Worm (Caenorhabditis elegans) whole organism, young adult: Measurements from ENCODE around the gene Y44A6C.1.
A peak's percentile ranks its signal among the peaks of the same experiment; 100 is the strongest.

Source experiments
- B0019.2 ChIP-seq: fragments of 200-800 bp; sonication (Bioruptor generic); conservative IDR thresholded peaks from 2 replicates; pipeline ENCODE4 v1.3.6; 2022; ENCODE audit warnings: missing genetic modification reagents, missing genetic modification characterization, missing compliant biosample characterization
- B0261.1 ChIP-seq: sonication (generic microtip); optimal IDR thresholded peaks from 2 replicates; lab custom pipeline; 2016; ENCODE audit warnings: mild to moderate bottlenecking, missing genetic modification characterization, moderate library complexity, missing compliant biosample characterization
- B0336.3 ChIP-seq: fragments of 200-800 bp; sonication (Bioruptor generic); IDR thresholded peaks from 2 replicates; pipeline ENCODE4 v1.3.6; 2022; ENCODE audit warnings: missing genetic modification characterization, missing compliant biosample characterization
- C06A6.2 ChIP-seq: fragments of 200-800 bp; sonication (Bioruptor generic); conservative IDR thresholded peaks from 2 replicates; pipeline ENCODE4 v1.3.6; 2022; ENCODE audit warnings: missing genetic modification characterization, missing compliant biosample characterization
- C17E4.6 ChIP-seq: fragments of 200-800 bp; sonication (Bioruptor generic); IDR thresholded peaks from 2 replicates; pipeline ENCODE4 v1.3.6; 2022; ENCODE audit warnings: missing genetic modification reagents, missing genetic modification characterization, missing compliant biosample characterization
- F33H1.4 ChIP-seq: fragments of 200-800 bp; sonication (Bioruptor generic); IDR thresholded peaks from 2 replicates; pipeline ENCODE4 v1.3.6; 2022; ENCODE audit warnings: missing genetic modification reagents, missing genetic modification characterization, missing compliant biosample characterization
- F39B2.1 ChIP-seq: fragments of 200-800 bp; sonication (Bioruptor generic); IDR thresholded peaks from 2 replicates; pipeline ENCODE4 v1.3.6; 2022; ENCODE audit warnings: missing genetic modification reagents, missing genetic modification characterization, missing compliant biosample characterization
- F55B11.4 ChIP-seq: sonication (generic microtip); optimal IDR thresholded peaks from 2 replicates; lab custom pipeline; 2016; ENCODE audit warnings: missing compliant biosample characterization, missing genetic modification characterization, borderline replicate concordance; ENCODE audit not compliant: insufficient read depth
- F57C9.4 ChIP-seq: sonication (generic microtip); optimal IDR thresholded peaks from 2 replicates; lab custom pipeline; 2017; ENCODE audit warnings: mild to moderate bottlenecking, missing genetic modification characterization, missing compliant biosample characterization
- akir-1 ChIP-seq: fragments of 200-800 bp; sonication (Bioruptor generic); optimal IDR thresholded peaks from 2 replicates; lab custom pipeline; 2018; ENCODE audit warnings: mild to moderate bottlenecking, missing genetic modification characterization, moderate library complexity, missing compliant biosample characterization
- ama-1 ChIP-seq, 3 experiments: fragments of 150-350 bp in 1 of 3; sonication (generic microtip) in 2 of 3; optimal IDR thresholded peaks; 2 replicates each; lab custom pipeline; 2014 to 2018; ENCODE audit warnings: missing biosample characterization in 2 of 3, missing genetic modification characterization in 2 of 3, missing genetic modification reagents in 2 of 3
- aptf-2 ChIP-seq: fragments of 200-800 bp; sonication (Bioruptor generic); conservative IDR thresholded peaks from 2 replicates; pipeline ENCODE4 v1.3.6; 2022; ENCODE audit warnings: missing genetic modification reagents, missing genetic modification characterization, missing compliant biosample characterization
- aptf-3 ChIP-seq: fragments of 200-800 bp; sonication (Bioruptor generic); IDR thresholded peaks from 2 replicates; pipeline ENCODE4 v1.3.6; 2022; ENCODE audit warnings: missing genetic modification characterization, missing compliant biosample characterization
- ccch-3 ChIP-seq: fragments of 200-800 bp; sonication (Bioruptor generic); optimal IDR thresholded peaks from 2 replicates; lab custom pipeline; 2018; ENCODE audit warnings: mild to moderate bottlenecking, missing genetic modification characterization, missing compliant biosample characterization
- ceh-100 ChIP-seq: fragments of 200-800 bp; sonication (Bioruptor generic); IDR thresholded peaks from 2 replicates; pipeline ENCODE4 v1.3.6; 2022; ENCODE audit warnings: missing genetic modification reagents, missing genetic modification characterization, missing compliant biosample characterization
- ceh-27 ChIP-seq: fragments of 200-800 bp; sonication (Bioruptor generic); optimal IDR thresholded peaks from 2 replicates; lab custom pipeline; 2018; ENCODE audit warnings: mild to moderate bottlenecking, missing genetic modification characterization, moderate library complexity, missing compliant biosample characterization
- ceh-79 ChIP-seq: sonication (generic microtip); optimal IDR thresholded peaks from 2 replicates; lab custom pipeline; 2017; ENCODE audit warnings: mild to moderate bottlenecking, missing genetic modification characterization, missing compliant biosample characterization
- ceh-91 ChIP-seq: fragments of 200-800 bp; sonication (Bioruptor generic); IDR thresholded peaks from 2 replicates; pipeline ENCODE4 v1.3.6; 2022; ENCODE audit warnings: missing genetic modification reagents, missing genetic modification characterization, missing compliant biosample characterization
- hlh-26 ChIP-seq: fragments of 200-800 bp; sonication (Bioruptor generic); conservative IDR thresholded peaks from 2 replicates; pipeline ENCODE4 v1.3.6; 2022; ENCODE audit warnings: missing genetic modification reagents, missing genetic modification characterization, missing compliant biosample characterization
- hmg-1.2 ChIP-seq: fragments of 200-800 bp; sonication (Bioruptor generic); IDR thresholded peaks from 2 replicates; pipeline ENCODE4 v1.3.6; 2022; ENCODE audit warnings: missing genetic modification reagents, missing genetic modification characterization, missing compliant biosample characterization
- hmg-20 ChIP-seq: fragments of 200-800 bp; sonication (Bioruptor generic); IDR thresholded peaks from 2 replicates; pipeline ENCODE4 v1.3.6; 2022; ENCODE audit warnings: missing genetic modification reagents, missing genetic modification characterization, missing compliant biosample characterization
- let-526 ChIP-seq: fragments of 200-800 bp; sonication (Bioruptor generic); IDR thresholded peaks from 2 replicates; pipeline ENCODE4 v1.3.6; 2022; ENCODE audit warnings: missing genetic modification reagents, missing genetic modification characterization, missing compliant biosample characterization
- lir-1 ChIP-seq: fragments of 200-800 bp; sonication (Bioruptor generic); conservative IDR thresholded peaks from 2 replicates; pipeline ENCODE4 v1.3.6; 2022; ENCODE audit warnings: missing genetic modification reagents, missing genetic modification characterization, missing compliant biosample characterization
- lsy-27 ChIP-seq: sonication (generic microtip); optimal IDR thresholded peaks from 2 replicates; lab custom pipeline; 2017; ENCODE audit warnings: missing genetic modification characterization, mild to moderate bottlenecking, missing compliant biosample characterization, antibody characterized with exemption, missing genotype, borderline replicate concordance; ENCODE audit not compliant: insufficient read depth
- mcd-1 ChIP-seq: fragments of 200-800 bp; sonication (Bioruptor generic); IDR thresholded peaks from 2 replicates; pipeline ENCODE4 v1.3.6; 2022; ENCODE audit warnings: missing genetic modification reagents, missing genetic modification characterization, missing compliant biosample characterization
- mel-28 ChIP-seq: sonication (generic microtip); optimal IDR thresholded peaks from 2 replicates; lab custom pipeline; 2016; ENCODE audit warnings: borderline replicate concordance, mild to moderate bottlenecking, missing genetic modification characterization, missing compliant biosample characterization
- nfya-2 ChIP-seq: fragments of 200-800 bp; sonication (Bioruptor generic); IDR thresholded peaks from 2 replicates; pipeline ENCODE4 v1.3.6; 2022; ENCODE audit warnings: missing genetic modification reagents, missing genetic modification characterization, missing compliant biosample characterization
- pbrm-1 ChIP-seq: fragments of 200-800 bp; sonication (Bioruptor generic); IDR thresholded peaks from 2 replicates; pipeline ENCODE4 v1.3.6; 2022; ENCODE audit warnings: missing genetic modification reagents, missing genetic modification characterization, missing compliant biosample characterization
- rec-8 ChIP-seq, 2 experiments: sonication (generic microtip); optimal IDR thresholded peaks; 2 replicates each; lab custom pipeline; 2016; ENCODE audit warnings: mild to moderate bottlenecking in 2 of 2, missing genetic modification characterization in 2 of 2, missing genetic modification reagents in 2 of 2, missing genotype in 2 of 2, missing biosample characterization in 1 of 2, missing compliant biosample characterization in 1 of 2, moderate library complexity in 1 of 2
- rpc-1 ChIP-seq, 2 experiments: fragments of 150-350 bp in 1 of 2; sonication (generic microtip) in 1 of 2; optimal IDR thresholded peaks; 2 replicates each; lab custom pipeline; 2014 to 2018; ENCODE audit warnings: missing biosample characterization in 1 of 2, missing genetic modification characterization in 1 of 2, missing genetic modification reagents in 1 of 2, missing genotype in 1 of 2
- snpc-1.1 ChIP-seq: sonication (generic microtip); optimal IDR thresholded peaks from 2 replicates; lab custom pipeline; 2017; ENCODE audit warnings: missing genetic modification characterization, mild to moderate bottlenecking, missing compliant biosample characterization, antibody characterized with exemption, moderate library complexity, missing genotype, missing genetic modification reagents; ENCODE audit not compliant: insufficient read depth
- snpc-1.3 ChIP-seq: sonication (generic microtip); optimal IDR thresholded peaks from 2 replicates; lab custom pipeline; 2017; ENCODE audit warnings: missing genetic modification characterization, mild to moderate bottlenecking, missing compliant biosample characterization, antibody characterized with exemption, moderate library complexity, missing genotype, missing genetic modification reagents; ENCODE audit not compliant: insufficient read depth
- snpc-3.4 ChIP-seq: sonication (generic microtip); optimal IDR thresholded peaks from 2 replicates; lab custom pipeline; 2017; ENCODE audit warnings: missing genetic modification characterization, mild to moderate bottlenecking, missing compliant biosample characterization, antibody characterized with exemption, moderate library complexity, missing genotype, missing genetic modification reagents
- snpc-4 ChIP-seq, 5 experiments: fragments of 150-350 bp in 1 of 5; sonication (generic microtip) in 4 of 5; optimal IDR thresholded peaks; 2 replicates each; lab custom pipeline; 2014 to 2018; ENCODE audit warnings: missing genetic modification characterization in 5 of 5, missing biosample characterization in 3 of 5, antibody characterized with exemption in 2 of 5, mild to moderate bottlenecking in 2 of 5, missing compliant biosample characterization in 2 of 5, missing genotype in 2 of 5, moderate library complexity in 2 of 5, missing genetic modification reagents in 1 of 5
- zfh-2 ChIP-seq: fragments of 200-800 bp; sonication (Bioruptor generic); conservative IDR thresholded peaks from 2 replicates; pipeline ENCODE4 v1.3.6; 2022; ENCODE audit warnings: missing genetic modification reagents, missing genetic modification characterization, missing compliant biosample characterization
- ztf-22 ChIP-seq: fragments of 200-800 bp; sonication (Bioruptor generic); optimal IDR thresholded peaks from 2 replicates; lab custom pipeline; 2018; ENCODE audit warnings: mild to moderate bottlenecking, missing genetic modification characterization, moderate library complexity, missing compliant biosample characterization
- ztf-25 ChIP-seq: fragments of 200-800 bp; sonication (Bioruptor generic); IDR thresholded peaks from 2 replicates; pipeline ENCODE4 v1.3.6; 2022; ENCODE audit warnings: missing genetic modification reagents, missing genetic modification characterization, missing compliant biosample characterization
- ztf-3 ChIP-seq: fragments of 200-800 bp; sonication (Bioruptor generic); optimal IDR thresholded peaks from 2 replicates; lab custom pipeline; 2018; ENCODE audit warnings: mild to moderate bottlenecking, missing genetic modification characterization, missing compliant biosample characterization

The Y44A6C.1 gene

DNA sequence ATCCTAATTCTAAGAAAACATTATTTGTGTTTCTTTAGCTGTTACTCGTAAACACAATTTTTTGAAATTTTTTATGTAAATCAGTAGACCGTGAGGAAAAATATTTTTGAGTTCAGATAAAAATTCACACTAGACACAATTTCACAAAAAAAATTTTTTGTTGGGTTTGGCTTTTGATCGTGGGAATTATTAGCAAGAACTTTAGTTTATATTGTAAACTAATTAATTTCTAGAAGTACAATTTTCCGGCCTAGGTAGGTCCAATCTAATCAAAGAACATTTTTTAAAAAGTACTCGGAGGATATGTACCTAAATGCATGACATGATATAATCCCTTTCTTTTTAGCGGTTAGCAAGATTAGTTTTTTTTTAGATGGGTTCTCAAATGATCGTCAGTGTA is 33.5 kb upstream of the Y44A6C.1 start:
- no peak for TF ChIP-seq hmg-20 (GFP tag; lab: Robert Waterston, UW)
- no peak for TF ChIP-seq ama-1 (optimal IDR thresholded peaks at IDR 0.05; lab: Kevin White, UChicago)
- no peak for TF ChIP-seq ama-1 (GFP tag; optimal IDR thresholded peaks at IDR 0.05; lab: Kevin White, UChicago)
- TF ChIP-seq aptf-2 (GFP tag; lab: Robert Waterston, UW) = no peak
- TF ChIP-seq ztf-22 (GFP tag; lab: Kevin White, UChicago) = no peak
- no peak for TF ChIP-seq ceh-27 (GFP tag; lab: Kevin White, UChicago)
- no peak for TF ChIP-seq aptf-3
- TF ChIP-seq F33H1.4 (GFP tag; lab: Robert Waterston, UW) = no peak
- TF ChIP-seq snpc-1.3 (tag; lab: Kevin White, UChicago) = no peak

ce11 chrV:20681120-20681519 is 32.6 kb upstream of the Y44A6C.1 start, which contains the start of gene srsx-35:
Gene srsx-35 (plus strand): TSS chrV:20681420.
- TF ChIP-seq hmg-1.2 (GFP tag; lab: Robert Waterston, UW) (no peak), hlh-26 (GFP tag; lab: Robert Waterston, UW) (no peak), ztf-22 (GFP tag; lab: Kevin White, UChicago) (no peak), snpc-1.3 (tag; lab: Kevin White, UChicago) (no peak), ama-1 (optimal IDR thresholded peaks at IDR 0.05; lab: Kevin White, UChicago) (no peak), ama-1 (GFP tag; optimal IDR thresholded peaks at IDR 0.05; lab: Kevin White, UChicago) (no peak), C06A6.2 (GFP tag; lab: Robert Waterston, UW) (no peak), zfh-2 (no peak), lsy-27 (no peak), aptf-3 (no peak), rec-8 (tag; optimal IDR thresholded peaks at IDR 0.05; lab: Kevin White, UChicago) (no peak)

DNA sequence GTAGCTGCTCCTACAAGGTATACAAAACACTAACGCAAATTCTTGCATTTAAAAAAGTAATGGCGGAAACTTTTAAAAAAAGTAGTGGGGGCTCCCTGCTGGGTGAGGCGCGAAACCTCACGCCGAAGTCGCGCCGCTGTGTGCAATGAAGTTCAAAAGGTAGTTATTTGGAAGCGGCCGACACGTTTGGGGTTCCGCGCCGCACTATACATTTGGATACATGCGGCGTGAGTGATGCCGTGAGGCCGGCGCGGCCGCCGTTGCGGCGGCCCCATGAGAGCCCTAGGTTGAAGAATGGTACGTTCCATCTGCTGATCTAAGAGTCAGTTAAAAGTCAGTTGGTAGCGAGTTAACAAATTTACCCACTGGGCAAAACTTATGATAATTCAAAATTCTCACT is 31.9 kb upstream of the Y44A6C.1 start:
- TF ChIP-seq snpc-1.3 (tag; lab: Kevin White, UChicago) (no peak), ceh-91 (GFP tag; lab: Robert Waterston, UW) (no peak), ztf-25 (no peak), ceh-100 (no peak), pbrm-1 (no peak), ceh-79 (tag; lab: Kevin White, UChicago) (no peak), aptf-3 (no peak), B0261.1 (no peak), snpc-1.1 (tag; lab: Kevin White, UChicago) (peak; percentile 69), mel-28 (tag; lab: Kevin White, UChicago) (no peak), C17E4.6 (GFP tag; lab: Robert Waterston, UW) (no peak), F39B2.1 (GFP tag; lab: Robert Waterston, UW) (no peak), hmg-1.2 (GFP tag; lab: Robert Waterston, UW) (peak; percentile 23; the same call in 1 of the 2 replicates), akir-1 (GFP tag; lab: Kevin White, UChicago) (no peak), snpc-4 (GFP tag; optimal IDR thresholded peaks at IDR 0.05; lab: Kevin White, UChicago) (peak; percentile 38), snpc-4 (tag; optimal IDR thresholded peaks at IDR 0.05; lab: Kevin White, UChicago) (peak in 2 of 4 experiments; percentile 87 to 90), snpc-3.4 (tag; lab: Kevin White, UChicago) (no peak), B0019.2 (GFP tag; lab: Robert Waterston, UW) (no peak)
- TF ChIP-seq, all 124 proteins: peak for 3

DNA sequence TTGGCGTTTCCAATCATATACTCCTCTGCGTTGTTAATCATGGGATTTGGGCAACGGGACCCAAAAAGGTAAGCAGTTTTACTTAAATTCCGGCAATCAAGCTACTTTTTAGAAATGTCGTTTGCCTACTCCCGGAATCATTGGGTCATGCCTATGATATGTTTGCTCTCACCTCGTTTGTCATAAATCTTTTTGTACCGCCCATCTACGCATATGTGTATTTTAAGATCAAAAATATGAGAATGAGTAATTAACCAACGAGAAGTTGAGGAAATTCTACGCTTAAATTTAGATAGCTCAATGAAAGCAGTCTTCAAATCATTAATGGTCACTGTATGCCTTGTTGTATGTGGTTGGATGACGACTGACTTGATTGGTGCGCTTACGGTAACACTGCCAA is 31.4 kb upstream of the Y44A6C.1 start:
- TF ChIP-seq mel-28 (tag; lab: Kevin White, UChicago) (no peak), rpc-1 (optimal IDR thresholded peaks at IDR 0.05; lab: Kevin White, UChicago) (no peak), rpc-1 (tag; optimal IDR thresholded peaks at IDR 0.05; lab: Kevin White, UChicago) (no peak), mcd-1 (GFP tag; lab: Robert Waterston, UW) (no peak), snpc-1.1 (tag; lab: Kevin White, UChicago) (no peak), let-526 (no peak), ama-1 (optimal IDR thresholded peaks at IDR 0.05; lab: Kevin White, UChicago) (no peak), ama-1 (GFP tag; optimal IDR thresholded peaks at IDR 0.05; lab: Kevin White, UChicago) (no peak), akir-1 (GFP tag; lab: Kevin White, UChicago) (no peak), F57C9.4 (no peak), ztf-3 (GFP tag; lab: Kevin White, UChicago) (no peak), B0336.3 (GFP tag; lab: Robert Waterston, UW) (no peak), nfya-2 (GFP tag; lab: Robert Waterston, UW) (no peak), lir-1 (GFP tag; lab: Robert Waterston, UW) (no peak), C06A6.2 (GFP tag; lab: Robert Waterston, UW) (no peak), F55B11.4 (tag; lab: Kevin White, UChicago) (no peak), aptf-2 (GFP tag; lab: Robert Waterston, UW) (no peak), ccch-3 (no peak)
- TF ChIP-seq, all 124 proteins: peak for 0
